Worm (Caenorhabditis elegans): Measurements from ENCODE around the gene rpl-11.2.

DNA sequence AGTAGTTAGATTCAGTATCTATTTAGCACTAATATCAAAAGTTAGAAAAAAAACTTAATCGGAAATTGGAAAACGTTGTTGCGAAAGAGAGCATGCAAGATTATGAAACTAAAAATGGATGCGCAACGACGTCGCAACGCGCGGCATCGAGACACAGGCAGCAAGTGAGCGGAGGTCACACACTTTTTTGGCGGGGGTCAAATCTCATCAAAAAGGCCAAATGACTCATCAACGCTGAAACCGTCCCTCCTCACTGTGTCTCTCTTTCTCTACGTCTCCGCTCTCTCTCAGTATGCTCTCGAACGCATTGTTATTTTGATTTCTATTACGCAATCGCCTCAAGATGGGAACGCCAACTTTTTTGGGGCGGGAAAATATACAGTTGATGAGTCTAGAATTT lies 16.0 kb upstream of the rpl-11.2 start:
- TF ChIP-seq tbx-9 (tag; optimal IDR thresholded peaks at IDR 0.05; ENCODE audit: borderline replicate concordance) (no peak), ccch-3 (GFP tag; optimal IDR thresholded peaks at IDR 0.05) (no peak), rcor-1 (GFP tag; IDR thresholded peaks at IDR 0.05) (no peak), Y53G8AR.9 (GFP tag; conservative IDR thresholded peaks at IDR 0.05) (no peak), bed-1 (GFP tag; IDR thresholded peaks at IDR 0.05) (no peak), sptf-2 (GFP tag; optimal IDR thresholded peaks at IDR 0.05) (no peak), unc-62 (GFP tag; optimal IDR thresholded peaks at IDR 0.05) (no peak), lin-35 (GFP tag; optimal IDR thresholded peaks at IDR 0.05) (no peak), madf-10 (tag; optimal IDR thresholded peaks at IDR 0.05) (no peak), pha-4 (tag; optimal IDR thresholded peaks at IDR 0.05) (no peak), unc-130 (GFP tag; optimal IDR thresholded peaks at IDR 0.05) (no peak), zfh-2 (GFP tag; conservative IDR thresholded peaks at IDR 0.05) (no peak)
